Worm (Caenorhabditis elegans): Measurements from ENCODE around the gene C34E11.2.

DNA sequence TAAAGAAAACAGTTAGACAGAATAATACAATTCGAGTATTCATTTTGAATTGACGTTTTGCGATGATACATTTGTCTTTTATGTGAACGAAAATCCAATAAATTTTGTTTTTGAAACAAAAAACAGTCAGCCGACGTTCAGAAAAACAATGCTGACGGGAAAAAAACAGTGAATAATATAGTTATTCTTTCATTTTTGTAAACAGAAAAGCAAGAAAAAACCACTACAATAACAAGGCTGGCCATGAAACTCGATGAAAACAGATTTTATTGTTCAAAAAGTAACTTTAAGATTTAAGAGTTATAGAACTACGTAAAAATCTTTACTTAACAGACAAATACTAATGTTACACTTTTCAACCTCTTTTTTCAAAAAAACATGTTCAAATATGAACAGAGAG lies 35.5 kb upstream of the C34E11.2 start, which contains the start of gene F54F7.3:
- no peak for TF ChIP-seq W03F9.2 (tag; optimal IDR thresholded peaks at IDR 0.05)
- no peak for TF ChIP-seq him-1 (tag; optimal IDR thresholded peaks at IDR 0.05)

All from whole organism, L4/young adult.